Fruit fly (Drosophila melanogaster) S2 (cell line): Measurements from ENCODE around the gene RpL34b.

Source experiments
- CG8478 ChIP-seq: fragments of >200 bp; optimal IDR thresholded peaks from 2 replicates; lab custom pipeline; 2018
- CTCF ChIP-seq, 2 experiments: fragments of >200 bp; optimal IDR thresholded peaks; 2 replicates each; lab custom pipeline; 2018

DNA sequence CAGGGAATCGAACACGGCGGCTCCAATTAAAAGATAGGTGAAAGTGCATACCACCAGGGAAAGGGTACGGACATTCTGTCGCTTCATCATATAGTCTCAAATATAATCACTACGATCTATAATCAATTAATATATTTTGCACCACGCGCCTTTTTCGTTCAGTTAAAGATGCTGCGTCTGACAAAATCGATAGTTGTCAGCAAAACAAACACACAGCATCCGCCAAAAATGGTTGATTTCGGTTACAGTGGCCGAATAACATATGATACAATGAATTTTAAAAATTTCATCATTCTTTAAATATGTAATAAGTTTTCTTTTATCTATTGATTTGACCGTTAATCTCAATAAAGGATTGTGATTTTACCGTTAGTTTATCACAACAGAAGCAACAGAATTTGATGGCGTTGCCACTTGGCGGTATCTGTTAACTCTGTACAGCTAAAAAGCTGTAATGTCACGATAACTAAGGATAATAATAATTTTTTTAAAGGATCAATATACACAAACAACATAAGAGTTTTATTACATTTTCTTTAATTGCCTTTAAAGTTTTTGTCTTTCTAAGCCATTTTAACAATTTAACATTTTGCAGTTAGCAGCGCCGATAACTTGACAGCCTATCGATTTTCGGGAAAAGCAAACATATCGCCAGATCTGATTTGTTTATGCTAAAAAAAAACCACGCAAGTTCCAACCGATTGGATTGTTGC is 11.1 kb upstream of the RpL34b start, which contains the start of the genes Task7 and alpha-Man-IIa:
- TF ChIP-seq CTCF (optimal IDR thresholded peaks at IDR 0.05; lab: Kevin White, UChicago) (no peak), CG8478 (lab: Kevin White, UChicago) (no peak)
